Fruit fly (Drosophila melanogaster): ENCODE data around the gene Ir7d.

Ir7d gene

dm6 chrX:7920081-7920688, 41.5 kb upstream of the Ir7d start, which contains the start of the genes hdm and Ykt6 (continued):
- TF ChIP-seq repo (GFP tag; optimal IDR thresholded peaks at IDR 0.05) (peak; percentile 52), CG6654 (GFP tag; optimal IDR thresholded peaks at IDR 0.05) (no peak), sr (GFP tag; IDR thresholded peaks at IDR 0.05) (0 out of 3 replicates have a peak, but pooled peaks have one; percentile 9), z (GFP tag; IDR thresholded peaks at IDR 0.05) (no peak), dmrt99B (tag; optimal IDR thresholded peaks at IDR 0.05) (no peak), caup (GFP tag; optimal IDR thresholded peaks at IDR 0.05; ENCODE audit: severe bottlenecking) (peak; percentile 73), CG17568 (GFP tag; optimal IDR thresholded peaks at IDR 0.05) (no peak), Xrp1 (GFP tag; IDR thresholded peaks at IDR 0.05) (peak; percentile 86), fd96Cb (tag; optimal IDR thresholded peaks at IDR 0.05) (peak; percentile 51), hbn (GFP tag; IDR thresholded peaks at IDR 0.05; ENCODE audit: partially characterized antibody) (peak; percentile 96), otp (GFP tag; IDR thresholded peaks at IDR 0.05) (peak; percentile 80), lbe (GFP tag; optimal IDR thresholded peaks at IDR 0.05) (peak; percentile 64), sob (GFP tag; IDR thresholded peaks at IDR 0.05) (peak; percentile 90), nerfin-1 (tag; optimal IDR thresholded peaks at IDR 0.05) (peak; percentile 43), CG34224 (GFP tag; IDR thresholded peaks at IDR 0.05; ENCODE audit: partially characterized antibody) (peak; percentile 99), Dad (GFP tag; optimal IDR thresholded peaks at IDR 0.05) (peak; percentile 72), CG7928 (GFP tag; optimal IDR thresholded peaks at IDR 0.05) (peak; percentile 51), CG1024 (GFP tag; IDR thresholded peaks at IDR 0.05) (peak; percentile 56), dysf (GFP tag; IDR thresholded peaks at IDR 0.05) (peak; percentile 76; the same call in 1 of the 3 replicates), CG6683 (GFP tag; optimal IDR thresholded peaks at IDR 0.05) (peak; percentile 7), wek (GFP tag; optimal IDR thresholded peaks at IDR 0.05) (peak; percentile 51), CG1233 (GFP tag; optimal IDR thresholded peaks at IDR 0.05) (peak; percentile 56), odd (GFP tag; optimal IDR thresholded peaks at IDR 0.05) (no peak), CG10267 (tag; optimal IDR thresholded peaks at IDR 0.05) (peak; percentile 76), CG12391 (tag; optimal IDR thresholded peaks at IDR 0.05) (peak; percentile 87), dimm (GFP tag; IDR thresholded peaks at IDR 0.05) (no peak), hkb (optimal IDR thresholded peaks at IDR 0.05) (no peak), hkb (GFP tag; IDR thresholded peaks at IDR 0.05) (peak; percentile 87), GATAe (GFP tag; conservative IDR thresholded peaks at IDR 0.05) (no peak), kah (GFP tag; optimal IDR thresholded peaks at IDR 0.05) (no peak), CG43689 (GFP tag; IDR thresholded peaks at IDR 0.05) (no peak), slou (GFP tag; optimal IDR thresholded peaks at IDR 0.05) (peak; percentile 64), CG15269 (tag; optimal IDR thresholded peaks at IDR 0.05) (no peak), ssp (GFP tag; IDR thresholded peaks at IDR 0.05) (peak; percentile 64), CG4617 (GFP tag; optimal IDR thresholded peaks at IDR 0.05; ENCODE audit: borderline replicate concordance) (peak; percentile 80), hth (optimal IDR thresholded peaks at IDR 0.05) (no peak), CG8765 (GFP tag; IDR thresholded peaks at IDR 0.05) (peak; percentile 80), CG31441 (GFP tag; IDR thresholded peaks at IDR 0.05) (no peak; the same call in 1 of the 2 replicates), ind (GFP tag; optimal IDR thresholded peaks at IDR 0.05) (no peak), CG3995 (GFP tag; optimal IDR thresholded peaks at IDR 0.05) (peak; percentile 88), CG11085 (GFP tag; IDR thresholded peaks at IDR 0.05) (peak; percentile 68), HLH3B (GFP tag; IDR thresholded peaks at IDR 0.05) (peak; percentile 77), fd102C (GFP tag; optimal IDR thresholded peaks at IDR 0.05) (no peak), CG30020 (tag; optimal IDR thresholded peaks at IDR 0.05) (peak; percentile 44), Ssrp (tag; optimal IDR thresholded peaks at IDR 0.05) (peak; percentile 53), hb (GFP tag; IDR thresholded peaks at IDR 0.05; ENCODE audit: partially characterized antibody) (peak; percentile 92), CG2678 (tag; optimal IDR thresholded peaks at IDR 0.05) (no peak), dati (GFP tag; IDR thresholded peaks at IDR 0.05) (no peak), Dfd (GFP tag; optimal IDR thresholded peaks at IDR 0.05) (no peak), Tbp (GFP tag; optimal IDR thresholded peaks at IDR 0.05) (no peak), zfh2 (GFP tag; optimal IDR thresholded peaks at IDR 0.05) (peak; percentile 83)
